Worm (Caenorhabditis elegans): ENCODE data around the gene F22F1.3.

F22F1.3 gene

ce11 chrX:8150621-8151020 lies 12.3 kb downstream of the F22F1.3 start, which contains the start of gene F22F1.2:
F22F1.2 (minus strand) TSS chrX:8150721.
- no peak for TF ChIP-seq atf-7 (tag; optimal IDR thresholded peaks at IDR 0.05)
- TF ChIP-seq ZK185.1 (tag; optimal IDR thresholded peaks at IDR 0.05; ENCODE audit: poor library complexity, severe bottlenecking): no peak
- TF ChIP-seq dpl-1 (GFP tag; optimal IDR thresholded peaks at IDR 0.05): no peak
- TF ChIP-seq hlh-12 (tag; optimal IDR thresholded peaks at IDR 0.05): no peak
- no peak for TF ChIP-seq F10E7.11 (tag; optimal IDR thresholded peaks at IDR 0.05)

DNA sequence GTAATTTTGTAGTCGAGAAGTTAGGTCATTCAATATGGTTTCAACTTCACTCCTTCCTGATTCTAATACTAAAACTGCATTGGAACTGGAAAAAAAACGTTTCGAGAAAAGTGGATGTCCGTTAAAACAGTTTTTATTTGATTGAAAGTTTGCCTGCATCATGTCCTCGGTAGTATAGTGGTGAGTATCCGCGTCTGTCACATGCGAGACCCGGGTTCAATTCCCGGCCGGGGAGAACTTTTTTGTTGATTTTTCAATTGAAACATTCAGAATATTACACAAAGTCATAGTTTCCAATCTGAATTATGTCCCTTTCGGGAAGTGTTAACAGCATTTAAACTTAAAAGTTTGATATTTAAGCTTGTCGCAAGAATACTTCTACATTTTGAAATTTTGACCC lies 13.9 kb downstream of the F22F1.3 start:
- TF ChIP-seq die-1 (tag; optimal IDR thresholded peaks at IDR 0.05): peak; percentile 50
- TF ChIP-seq F37B4.10 (GFP tag; IDR thresholded peaks at IDR 0.05): no peak
- TF ChIP-seq ztf-3 (GFP tag; optimal IDR thresholded peaks at IDR 0.05): no peak
- TF ChIP-seq hmg-1.2 (GFP tag; IDR thresholded peaks at IDR 0.05): peak; percentile 43; the same call in 1 of the 2 replicates
- TF ChIP-seq him-1 (tag; optimal IDR thresholded peaks at IDR 0.05): peak; percentile 61
- no peak for TF ChIP-seq nfya-2 (GFP tag; IDR thresholded peaks at IDR 0.05)
- peak; percentile 23 for TF ChIP-seq B0035.1 (tag; optimal IDR thresholded peaks at IDR 0.05)
- no peak for TF ChIP-seq aptf-2 (GFP tag; conservative IDR thresholded peaks at IDR 0.05)
- TF ChIP-seq T07F8.4 (tag; optimal IDR thresholded peaks at IDR 0.05): no peak
- TF ChIP-seq Y53F4B.3 (GFP tag; IDR thresholded peaks at IDR 0.05): no peak
- TF ChIP-seq F33H1.4 (GFP tag; IDR thresholded peaks at IDR 0.05): no peak
- no peak for TF ChIP-seq cebp-2 (GFP tag; IDR thresholded peaks at IDR 0.05)
- TF ChIP-seq T26A5.8 (tag; optimal IDR thresholded peaks at IDR 0.05): no peak
- TF ChIP-seq let-526 (GFP tag; IDR thresholded peaks at IDR 0.05): no peak
- TF ChIP-seq nhr-90 (tag; optimal IDR thresholded peaks at IDR 0.05): peak; percentile 29
- TF ChIP-seq fkh-3 (tag; optimal IDR thresholded peaks at IDR 0.05): no peak
- TF ChIP-seq rpc-1 (optimal IDR thresholded peaks at IDR 0.05): peak; percentile 68
- TF ChIP-seq rpc-1 (tag; optimal IDR thresholded peaks at IDR 0.05): peak; percentile 83
- TF ChIP-seq F49E8.2 (tag; optimal IDR thresholded peaks at IDR 0.05; ENCODE audit: insufficient read depth): no peak
- no peak for TF ChIP-seq ceh-91 (GFP tag; IDR thresholded peaks at IDR 0.05)
- no peak for TF ChIP-seq madf-8 (GFP tag; conservative IDR thresholded peaks at IDR 0.05)
- 0 out of 2 replicates have a peak, but pooled peaks have one; percentile 7 for TF ChIP-seq dox-1 (GFP tag; IDR thresholded peaks at IDR 0.05)
- peak; percentile 72; the same call in 1 of the 2 replicates for TF ChIP-seq lin-26 (GFP tag; IDR thresholded peaks at IDR 0.05)
- no peak for TF ChIP-seq dpff-1 (tag; optimal IDR thresholded peaks at IDR 0.05)
- TF ChIP-seq snpc-3.4 (tag; optimal IDR thresholded peaks at IDR 0.05): no peak
- TF ChIP-seq attf-6 (GFP tag; IDR thresholded peaks at IDR 0.05): no peak
- TF ChIP-seq let-607 (tag; optimal IDR thresholded peaks at IDR 0.05): no peak
- TF ChIP-seq athp-1 (tag; optimal IDR thresholded peaks at IDR 0.05): no peak
- TF ChIP-seq Y79H2A.3 (GFP tag; conservative IDR thresholded peaks at IDR 0.05): no peak
- peak; percentile 72 for TF ChIP-seq B0261.1 (tag; optimal IDR thresholded peaks at IDR 0.05)
- TF ChIP-seq ceh-58 (GFP tag; IDR thresholded peaks at IDR 0.05): no peak
- TF ChIP-seq lin-35 (GFP tag; optimal IDR thresholded peaks at IDR 0.05): no peak
- no peak for TF ChIP-seq mel-28 (tag; optimal IDR thresholded peaks at IDR 0.05; ENCODE audit: borderline replicate concordance)
- TF ChIP-seq C17E4.6 (GFP tag; IDR thresholded peaks at IDR 0.05): no peak
- TF ChIP-seq rec-8 (tag; optimal IDR thresholded peaks at IDR 0.05): peak in 1 of 2 experiments; percentile 33
- no peak for TF ChIP-seq nfyb-1 (GFP tag; IDR thresholded peaks at IDR 0.05)
- TF ChIP-seq ama-1 (optimal IDR thresholded peaks at IDR 0.05): no peak
- peak in 1 of 2 experiments; percentile 56 for TF ChIP-seq ama-1 (GFP tag; optimal IDR thresholded peaks at IDR 0.05)
- TF ChIP-seq D2030.7 (GFP tag; IDR thresholded peaks at IDR 0.05): peak; percentile 57; the same call in 1 of the 2 replicates
- no peak for TF ChIP-seq madf-3 (GFP tag; IDR thresholded peaks at IDR 0.05)
- no peak for TF ChIP-seq xnd-1 (tag; optimal IDR thresholded peaks at IDR 0.05)
- TF ChIP-seq attf-5 (GFP tag; optimal IDR thresholded peaks at IDR 0.05): no peak
- peak; percentile 85 for TF ChIP-seq tbp1 (GFP tag; optimal IDR thresholded peaks at IDR 0.05)
